Worm (Caenorhabditis elegans): ENCODE measurements around the gene C34D4.4.

Gene C34D4.4

ce11 chrIV:7149020-7149601 lies at the start of gene C34D4.4:
C34D4.4 (plus strand) TSS chrIV:7149361.
- TF ChIP-seq lsy-12 (tag; optimal IDR thresholded peaks at IDR 0.05) (no peak), nhr-77 (tag; optimal IDR thresholded peaks at IDR 0.05) (no peak), nhr-12 (tag; optimal IDR thresholded peaks at IDR 0.05) (no peak), skn-1 (tag; optimal IDR thresholded peaks at IDR 0.05) (no peak), fos-1 (tag; optimal IDR thresholded peaks at IDR 0.05) (no peak), tbx-2 (tag; optimal IDR thresholded peaks at IDR 0.05) (no peak), ama-1 (optimal IDR thresholded peaks at IDR 0.05) (peak; percentile 16), hmg-11 (tag; optimal IDR thresholded peaks at IDR 0.05) (peak; percentile 23), pqm-1 (tag; optimal IDR thresholded peaks at IDR 0.05) (no peak), nhr-67 (tag; optimal IDR thresholded peaks at IDR 0.05) (no peak), nfya-1 (tag; optimal IDR thresholded peaks at IDR 0.05; ENCODE audit: insufficient read depth) (peak; percentile 75), daf-12 (tag; optimal IDR thresholded peaks at IDR 0.05) (no peak), ceh-16 (tag; optimal IDR thresholded peaks at IDR 0.05) (no peak), mdl-1 (tag; optimal IDR thresholded peaks at IDR 0.05) (no peak), nhr-25 (tag; optimal IDR thresholded peaks at IDR 0.05) (peak; percentile 16), aly-2 (tag; optimal IDR thresholded peaks at IDR 0.05) (no peak), ztf-4 (tag; optimal IDR thresholded peaks at IDR 0.05) (no peak), ZK546.5 (tag; optimal IDR thresholded peaks at IDR 0.05) (no peak), sea-2 (GFP tag; optimal IDR thresholded peaks at IDR 0.05) (no peak), lin-39 (tag; optimal IDR thresholded peaks at IDR 0.05) (peak; percentile 14), R02D3.7 (tag; optimal IDR thresholded peaks at IDR 0.05) (no peak), lin-15B (tag; optimal IDR thresholded peaks at IDR 0.05) (peak; percentile 48), mml-1 (tag; optimal IDR thresholded peaks at IDR 0.05) (no peak), ceh-28 (tag; optimal IDR thresholded peaks at IDR 0.05) (no peak), elt-1 (tag; optimal IDR thresholded peaks at IDR 0.05) (no peak), snpc-4 (tag; optimal IDR thresholded peaks at IDR 0.05) (peak; percentile 28)

- peak; percentile 53 for TF ChIP-seq pha-4 (tag; optimal IDR thresholded peaks at IDR 0.05)
- peak; percentile 6 for TF ChIP-seq nfya-1 (tag; optimal IDR thresholded peaks at IDR 0.05; ENCODE audit: insufficient read depth)
- peak; percentile 34 for TF ChIP-seq lin-39 (tag; optimal IDR thresholded peaks at IDR 0.05)
- TF ChIP-seq ama-1 (optimal IDR thresholded peaks at IDR 0.05), result no peak
- TF ChIP-seq daf-12 (tag; optimal IDR thresholded peaks at IDR 0.05), result no peak
- TF ChIP-seq egl-5 (tag; optimal IDR thresholded peaks at IDR 0.05), result peak; percentile 39
These were observed 49.8 kb upstream of the C34D4.4 start for ce11 chrIV:7099377-7099776.

DNA sequence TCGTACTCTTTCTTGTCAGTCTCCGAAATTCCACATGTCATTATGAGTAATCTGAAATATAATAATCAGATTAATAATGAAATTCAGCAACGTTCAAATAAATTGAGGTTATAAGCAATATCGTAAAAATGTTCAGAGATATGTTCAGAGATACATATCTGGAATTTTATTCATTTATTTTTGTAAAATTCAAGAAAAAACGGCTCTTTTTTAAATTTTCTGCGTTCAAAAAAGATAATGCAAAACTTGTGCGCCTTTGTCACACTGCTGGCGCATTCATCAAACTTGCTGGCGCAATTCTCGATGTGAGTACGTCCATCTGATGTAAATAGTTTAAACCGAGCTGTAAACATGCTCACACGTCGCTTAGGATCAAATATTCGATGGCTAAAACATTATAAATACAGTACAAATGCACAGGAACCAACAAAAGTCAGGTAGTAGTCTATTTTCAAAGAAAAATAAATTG lies 45.9 kb upstream of the C34D4.4 start, which contains the start of the genes rde-8 and ZC477.3:
Gene rde-8 (minus strand): TSS at position 51 of the 469 bp plus-strand sequence.
Gene ZC477.3 (plus strand): TSS at position 282 of the 469 bp plus-strand sequence.
- TF ChIP-seq nhr-67 (tag; optimal IDR thresholded peaks at IDR 0.05) (no peak), lin-15B (tag; optimal IDR thresholded peaks at IDR 0.05) (peak; percentile 79), nhr-23 (tag; optimal IDR thresholded peaks at IDR 0.05) (peak; percentile 55), egl-27 (tag; optimal IDR thresholded peaks at IDR 0.05) (no peak), ceh-28 (tag; optimal IDR thresholded peaks at IDR 0.05) (peak; percentile 25), jun-1 (tag; optimal IDR thresholded peaks at IDR 0.05) (peak; percentile 29), ceh-82 (tag; optimal IDR thresholded peaks at IDR 0.05) (no peak), nhr-28 (tag; optimal IDR thresholded peaks at IDR 0.05) (no peak), nfya-1 (tag; optimal IDR thresholded peaks at IDR 0.05; ENCODE audit: insufficient read depth) (peak; percentile 64), nhr-43 (tag; optimal IDR thresholded peaks at IDR 0.05; ENCODE audit: poor library complexity, severe bottlenecking) (peak; percentile 36), ama-1 (optimal IDR thresholded peaks at IDR 0.05) (no peak), aly-2 (tag; optimal IDR thresholded peaks at IDR 0.05) (no peak), pha-4 (tag; optimal IDR thresholded peaks at IDR 0.05) (peak; percentile 92), mml-1 (tag; optimal IDR thresholded peaks at IDR 0.05) (no peak), skn-1 (tag; optimal IDR thresholded peaks at IDR 0.05) (no peak), lin-39 (tag; optimal IDR thresholded peaks at IDR 0.05) (no peak), snpc-4 (tag; optimal IDR thresholded peaks at IDR 0.05) (peak; percentile 41), nhr-25 (tag; optimal IDR thresholded peaks at IDR 0.05) (peak; percentile 35), tbx-2 (tag; optimal IDR thresholded peaks at IDR 0.05) (peak; percentile 56), nhr-77 (tag; optimal IDR thresholded peaks at IDR 0.05) (peak; percentile 42), nhr-76 (tag; optimal IDR thresholded peaks at IDR 0.05) (no peak), hmg-11 (tag; optimal IDR thresholded peaks at IDR 0.05) (no peak), lsy-12 (tag; optimal IDR thresholded peaks at IDR 0.05) (peak; percentile 39), unc-62 (GFP tag; optimal IDR thresholded peaks at IDR 0.05) (no peak), R02D3.7 (tag; optimal IDR thresholded peaks at IDR 0.05) (peak; percentile 30), nhr-11 (tag; optimal IDR thresholded peaks at IDR 0.05) (peak; percentile 42), fkh-10 (GFP tag; optimal IDR thresholded peaks at IDR 0.05) (no peak), elt-2 (tag; optimal IDR thresholded peaks at IDR 0.05) (peak; percentile 34)

Data from whole organism, L3 larva.